Worm (Caenorhabditis elegans): ENCODE data around the gene C23G10.5.

ce11 chrIII:6173020-6173597 lies 17.8 kb upstream of the C23G10.5 start, which contains the start of the genes abcf-3 and F42A10.5:
- no peak for TF ChIP-seq aly-1 (tag; optimal IDR thresholded peaks at IDR 0.05)
- TF ChIP-seq ama-1 (optimal IDR thresholded peaks at IDR 0.05), result no peak
- no peak for TF ChIP-seq ceh-13 (GFP tag; optimal IDR thresholded peaks at IDR 0.05)
- TF ChIP-seq flt-1 (GFP tag; IDR thresholded peaks at IDR 0.05), result no peak
- TF ChIP-seq tbx-37 (GFP tag; conservative IDR thresholded peaks at IDR 0.05), result no peak
- no peak for TF ChIP-seq hmbx-1 (tag; optimal IDR thresholded peaks at IDR 0.05)
- no peak for TF ChIP-seq tbx-11 (GFP tag; IDR thresholded peaks at IDR 0.05)
- TF ChIP-seq ceh-36 (tag; optimal IDR thresholded peaks at IDR 0.05), result no peak
